Worm (Caenorhabditis elegans) whole organism, early embryonic: ENCODE results near the gene msp-55.

Experiments
- B0310.2 ChIP-seq: sonication (generic microtip); optimal IDR thresholded peaks from 2 replicates; lab custom pipeline; 2016; ENCODE audit warnings: mild to moderate bottlenecking, missing genetic modification characterization, missing compliant biosample characterization
- F13C5.2 ChIP-seq: sonication (generic microtip); optimal IDR thresholded peaks from 2 replicates; lab custom pipeline; 2017; ENCODE audit warnings: mild to moderate bottlenecking, missing genetic modification characterization, inconsistent platforms, missing compliant biosample characterization
- ama-1 ChIP-seq: fragments of 150-350 bp; optimal IDR thresholded peaks from 2 replicates; lab custom pipeline; 2014
- ceh-13 ChIP-seq: fragments of 200-800 bp; sonication (Bioruptor generic); optimal IDR thresholded peaks from 2 replicates; lab custom pipeline; 2018; ENCODE audit warnings: mild to moderate bottlenecking, missing genetic modification characterization, missing compliant biosample characterization
- ceh-36 ChIP-seq: sonication (generic microtip); optimal IDR thresholded peaks from 2 replicates; lab custom pipeline; 2016; ENCODE audit warnings: missing genetic modification characterization, inconsistent platforms, missing compliant biosample characterization
- flt-1 ChIP-seq: fragments of 200-800 bp; sonication (Bioruptor generic); IDR thresholded peaks from 2 replicates; pipeline ENCODE4 v1.3.6; 2022; ENCODE audit warnings: missing genetic modification characterization, missing compliant biosample characterization
- tbx-11 ChIP-seq: fragments of 200-800 bp; sonication (Bioruptor generic); IDR thresholded peaks from 2 replicates; pipeline ENCODE4 v1.3.6; 2022; ENCODE audit warnings: missing genetic modification characterization, missing compliant biosample characterization
- tbx-37 ChIP-seq: fragments of 200-800 bp; sonication (Bioruptor generic); conservative IDR thresholded peaks from 2 replicates; pipeline ENCODE4 v1.3.6; 2022; ENCODE audit warnings: missing genetic modification reagents, missing genetic modification characterization, missing compliant biosample characterization

DNA sequence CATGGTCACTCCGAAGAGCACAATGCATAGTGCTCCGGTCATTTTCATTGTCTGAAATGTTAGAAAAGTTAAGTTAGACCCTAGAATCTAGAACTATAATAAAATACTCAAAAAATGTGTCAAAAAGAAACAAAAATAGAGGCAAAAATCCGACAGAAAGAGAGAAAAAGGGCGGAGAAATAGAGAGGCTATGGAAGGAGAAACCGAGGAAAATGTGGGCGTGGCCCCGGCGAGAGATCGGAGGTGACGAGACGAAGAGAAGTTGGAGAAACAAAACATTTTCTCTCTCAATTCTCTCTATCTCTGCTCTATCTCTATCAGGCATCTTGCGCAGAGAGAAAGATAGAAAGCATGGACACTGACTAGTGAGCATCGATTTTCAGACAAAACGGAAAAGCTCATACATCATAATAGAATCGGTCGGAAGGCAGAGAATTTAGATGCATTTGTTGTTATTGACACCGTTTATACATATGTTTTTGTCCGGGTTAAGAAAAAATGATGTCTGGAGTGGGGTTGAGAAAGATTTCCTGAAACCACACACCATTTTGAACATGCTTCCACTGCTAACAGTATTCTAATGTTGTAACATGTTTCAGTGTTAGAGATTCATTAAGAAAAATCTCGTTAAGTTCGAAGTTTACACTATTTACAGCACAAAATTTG is 47.5 kb upstream of the msp-55 start, which contains the start of gene C02B10.3:
- no peak for TF ChIP-seq ama-1 (lab: Kevin White, UChicago)
- no peak for TF ChIP-seq B0310.2
- TF ChIP-seq tbx-37 (GFP tag; lab: Robert Waterston, UW): no peak
- no peak for TF ChIP-seq tbx-11
- no peak for TF ChIP-seq ceh-36 (tag; lab: Kevin White, UChicago)
- no peak for TF ChIP-seq ceh-13 (GFP tag; lab: Kevin White, UChicago)
- no peak for TF ChIP-seq flt-1 (GFP tag; lab: Robert Waterston, UW)
- no peak for TF ChIP-seq F13C5.2
